Fruit fly (Drosophila melanogaster) whole organism, embryonic: ENCODE data around the gene TwdlX.

ENCODE experiments used
- Awh ChIP-seq: fragments of 200-800 bp; sonication (Bioruptor generic); IDR thresholded peaks from 2 replicates; pipeline ENCODE4, ENCODE4 v1.3.6; 2022; ENCODE audit warnings: missing biosample characterization, missing genetic modification characterization
- Bdp1 ChIP-seq: fragments of 200-800 bp; sonication (Bioruptor generic); optimal IDR thresholded peaks from 3 replicates; lab custom pipeline; 2016; ENCODE audit warnings: missing biosample characterization, missing genetic modification characterization
- C15 ChIP-seq: fragments of 200-800 bp; sonication (Bioruptor generic); IDR thresholded peaks from 3 replicates; pipeline ENCODE4 v1.3.6; 2022; ENCODE audit warnings: missing biosample characterization, missing genetic modification characterization
- CG10565 ChIP-seq: fragments of 200-800 bp; sonication (Bioruptor generic); optimal IDR thresholded peaks from 3 replicates; lab custom pipeline; 2016; ENCODE audit warnings: missing biosample characterization, mild to moderate bottlenecking, missing genetic modification characterization
- CG11093 ChIP-seq: fragments of 200-800 bp; sonication (Bioruptor generic); IDR thresholded peaks from 3 replicates; pipeline ENCODE4 v1.3.6; 2022; ENCODE audit warnings: missing biosample characterization, missing genetic modification characterization
- CG11504 ChIP-seq: fragments of 200-800 bp; sonication (Bioruptor generic); optimal IDR thresholded peaks from 3 replicates; lab custom pipeline; 2019; ENCODE audit warnings: missing biosample characterization, mild to moderate bottlenecking, missing genetic modification characterization, moderate library complexity
- CG13123 ChIP-seq: fragments of 200-800 bp; sonication (Bioruptor generic); optimal IDR thresholded peaks from 2 replicates; lab custom pipeline; 2016; ENCODE audit warnings: missing biosample characterization, missing genetic modification characterization
- CG13296 ChIP-seq: fragments of 200-800 bp; sonication (Bioruptor generic); optimal IDR thresholded peaks from 3 replicates; lab custom pipeline; 2018; ENCODE audit warnings: missing biosample characterization, mild to moderate bottlenecking, missing genetic modification characterization
- CG15269 ChIP-seq: fragments of 200-800 bp; sonication (Bioruptor generic); optimal IDR thresholded peaks from 2 replicates; lab custom pipeline; 2018; ENCODE audit warnings: missing biosample characterization, mild to moderate bottlenecking, missing genetic modification characterization, moderate library complexity
- CG15514 ChIP-seq: fragments of 200-800 bp; sonication (Bioruptor generic); optimal IDR thresholded peaks from 3 replicates; lab custom pipeline; 2017; ENCODE audit warnings: missing biosample characterization, missing genetic modification characterization, mild to moderate bottlenecking, moderate library complexity, missing genetic modification reagents
- CG16779 ChIP-seq: fragments of 200-800 bp; sonication (Bioruptor generic); IDR thresholded peaks from 2 replicates; pipeline ENCODE4 v1.3.6; 2022; ENCODE audit warnings: missing biosample characterization, missing genetic modification characterization
- CG17359 ChIP-seq: fragments of 200-800 bp; sonication (Bioruptor generic); optimal IDR thresholded peaks from 3 replicates; lab custom pipeline; 2018; ENCODE audit warnings: missing biosample characterization, mild to moderate bottlenecking, missing genetic modification characterization, moderate library complexity
- CG18011 ChIP-seq: fragments of 200-800 bp; sonication (Bioruptor generic); optimal IDR thresholded peaks from 2 replicates; lab custom pipeline; 2017; ENCODE audit warnings: missing biosample characterization, missing genetic modification characterization, mild to moderate bottlenecking, moderate library complexity, missing genotype
- CG2712 ChIP-seq: fragments of 200-800 bp; optimal IDR thresholded peaks from 3 replicates; lab custom pipeline; 2019; ENCODE audit warnings: missing biosample characterization, mild to moderate bottlenecking, missing genetic modification characterization, moderate library complexity
- CG42726 ChIP-seq: fragments of 200-800 bp; sonication (Bioruptor generic); IDR thresholded peaks from 2 replicates; pipeline ENCODE4 v1.3.6; 2022; ENCODE audit warnings: missing biosample characterization, missing genetic modification characterization; ENCODE audit not compliant: partially characterized antibody
- CG6254 ChIP-seq: fragments of 200-800 bp; sonication (Bioruptor generic); optimal IDR thresholded peaks from 3 replicates; lab custom pipeline; 2017; ENCODE audit warnings: mild to moderate bottlenecking, missing biosample characterization, missing genetic modification reagents, missing genetic modification characterization
- CG7786 ChIP-seq: fragments of 200-800 bp; sonication (Bioruptor generic); optimal IDR thresholded peaks from 2 replicates; lab custom pipeline; 2016; ENCODE audit warnings: missing biosample characterization, missing genetic modification characterization
- CG9797 ChIP-seq: fragments of 200-800 bp; sonication (Bioruptor generic); optimal IDR thresholded peaks from 3 replicates; lab custom pipeline; 2018; ENCODE audit warnings: missing biosample characterization, mild to moderate bottlenecking, missing genetic modification characterization
- CTCF ChIP-seq: fragments of 200-800 bp; sonication (Bioruptor generic); optimal IDR thresholded peaks from 2 replicates; lab custom pipeline; 2017; ENCODE audit warnings: missing biosample characterization, mild to moderate bottlenecking, missing genetic modification characterization, moderate library complexity
- D19B ChIP-seq: fragments of 200-800 bp; sonication (Bioruptor generic); optimal IDR thresholded peaks from 2 replicates; lab custom pipeline; 2017; ENCODE audit warnings: missing biosample characterization, mild to moderate bottlenecking, missing genetic modification characterization
- Dbx ChIP-seq: fragments of 200-800 bp; sonication (Bioruptor generic); IDR thresholded peaks from 3 replicates; pipeline ENCODE4 v1.3.6; 2022; ENCODE audit warnings: missing biosample characterization, missing genetic modification characterization
- Fer1 ChIP-seq: fragments of 200-800 bp; sonication (Bioruptor generic); optimal IDR thresholded peaks from 2 replicates; lab custom pipeline; 2017; ENCODE audit warnings: missing biosample characterization, mild to moderate bottlenecking, missing genetic modification characterization
- Fer3 ChIP-seq: fragments of 200-800 bp; sonication (Bioruptor generic); optimal IDR thresholded peaks from 2 replicates; lab custom pipeline; 2018; ENCODE audit warnings: missing biosample characterization, mild to moderate bottlenecking, missing genetic modification characterization, moderate library complexity
- Gsc ChIP-seq: fragments of 200-800 bp; sonication (Bioruptor generic); IDR thresholded peaks from 2 replicates; pipeline ENCODE4 v1.3.6; 2022; ENCODE audit warnings: missing biosample characterization, missing genetic modification characterization
- H15 ChIP-seq: fragments of 200-800 bp; sonication (Bioruptor generic); IDR thresholded peaks from 3 replicates; pipeline ENCODE4 v1.3.6; 2022; ENCODE audit warnings: missing biosample characterization, missing genetic modification characterization
- HLH54F ChIP-seq: fragments of 200-800 bp; sonication (Bioruptor generic); optimal IDR thresholded peaks from 3 replicates; lab custom pipeline; 2016; ENCODE audit warnings: missing biosample characterization, missing genetic modification characterization
- HLHmδ ChIP-seq: fragments of 200-800 bp; sonication (Bioruptor generic); optimal IDR thresholded peaks from 2 replicates; lab custom pipeline; 2018; ENCODE audit warnings: missing biosample characterization, mild to moderate bottlenecking, missing genetic modification characterization, moderate library complexity
- Mes4 ChIP-seq: fragments of 200-800 bp; sonication (Bioruptor generic); optimal IDR thresholded peaks from 2 replicates; lab custom pipeline; 2016; ENCODE audit warnings: missing biosample characterization, missing genetic modification characterization
- PHDP ChIP-seq: fragments of 200-800 bp; sonication (Bioruptor generic); optimal IDR thresholded peaks from 3 replicates; lab custom pipeline; 2018; ENCODE audit warnings: missing biosample characterization, mild to moderate bottlenecking, missing genetic modification characterization, moderate library complexity
- Rx ChIP-seq: fragments of 200-800 bp; sonication (Bioruptor generic); IDR thresholded peaks from 2 replicates; pipeline ENCODE4 v1.3.6; 2022; ENCODE audit warnings: missing biosample characterization, missing genetic modification characterization
- Sry-δ ChIP-seq: fragments of 200-800 bp; sonication (Bioruptor generic); optimal IDR thresholded peaks from 2 replicates; lab custom pipeline; 2016; ENCODE audit warnings: missing biosample characterization, missing genetic modification characterization
- YL-1 ChIP-seq: fragments of 200-800 bp; sonication (Bioruptor generic); optimal IDR thresholded peaks from 3 replicates; lab custom pipeline; 2017; ENCODE audit warnings: missing biosample characterization, mild to moderate bottlenecking, missing genetic modification characterization
- btn ChIP-seq: fragments of 200-800 bp; sonication (Bioruptor generic); optimal IDR thresholded peaks from 2 replicates; lab custom pipeline; 2016; ENCODE audit warnings: missing biosample characterization, missing genetic modification characterization
- caup ChIP-seq: fragments of 200-800 bp; sonication (Bioruptor generic); optimal IDR thresholded peaks from 3 replicates; lab custom pipeline; 2017; ENCODE audit warnings: missing biosample characterization, mild to moderate bottlenecking, missing genetic modification characterization, moderate library complexity; ENCODE audit not compliant: severe bottlenecking
- cg ChIP-seq: fragments of 200-800 bp; sonication (Bioruptor generic); optimal IDR thresholded peaks from 3 replicates; lab custom pipeline; 2019; ENCODE audit warnings: missing biosample characterization, mild to moderate bottlenecking, missing genetic modification characterization, moderate library complexity
- dati ChIP-seq: fragments of 200-800 bp; sonication (Bioruptor generic); IDR thresholded peaks from 2 replicates; pipeline ENCODE4 v1.3.6; 2022; ENCODE audit warnings: missing biosample characterization, missing genetic modification characterization
- dm ChIP-seq: fragments of 200-800 bp; sonication (Bioruptor generic); optimal IDR thresholded peaks from 3 replicates; lab custom pipeline; 2016; ENCODE audit warnings: missing biosample characterization, missing genetic modification characterization
- dysf ChIP-seq: fragments of 200-800 bp; sonication (Bioruptor generic); IDR thresholded peaks from 3 replicates; pipeline ENCODE4 v1.3.6; 2022; ENCODE audit warnings: missing biosample characterization, missing genetic modification characterization
- ewg ChIP-seq: fragments of 200-800 bp; sonication (Bioruptor generic); optimal IDR thresholded peaks from 3 replicates; lab custom pipeline; 2017; ENCODE audit warnings: mild to moderate bottlenecking, missing biosample characterization, missing genetic modification reagents, missing genetic modification characterization
- exex ChIP-seq: fragments of 200-800 bp; sonication (Bioruptor generic); optimal IDR thresholded peaks from 4 replicates; lab custom pipeline; 2018; ENCODE audit warnings: missing biosample characterization, mild to moderate bottlenecking, missing genetic modification characterization, moderate library complexity
- fu2 ChIP-seq: fragments of 200-800 bp; sonication (Bioruptor generic); optimal IDR thresholded peaks from 2 replicates; lab custom pipeline; 2016; ENCODE audit warnings: missing biosample characterization, missing genetic modification characterization
- gfzf ChIP-seq: fragments of 200-800 bp; sonication (Bioruptor generic); optimal IDR thresholded peaks from 2 replicates; lab custom pipeline; 2016; ENCODE audit warnings: missing biosample characterization, mild to moderate bottlenecking, missing genetic modification characterization, moderate library complexity
- inv ChIP-seq: fragments of 200-800 bp; sonication (Bioruptor generic); IDR thresholded peaks from 2 replicates; pipeline ENCODE4 v1.3.6; 2022; ENCODE audit warnings: missing biosample characterization, missing genetic modification characterization; ENCODE audit not compliant: partially characterized antibody
- kni ChIP-seq: fragments of 200-800 bp; sonication (Bioruptor generic); optimal IDR thresholded peaks from 3 replicates; lab custom pipeline; 2017; ENCODE audit warnings: mild to moderate bottlenecking, missing biosample characterization, missing genetic modification reagents, missing genetic modification characterization
- lmd ChIP-seq: fragments of 200-800 bp; sonication (Bioruptor generic); IDR thresholded peaks from 2 replicates; pipeline ENCODE4 v1.3.6; 2022; ENCODE audit warnings: missing biosample characterization, missing genetic modification characterization
- phol ChIP-seq: fragments of 200-800 bp; sonication (Bioruptor generic); optimal IDR thresholded peaks from 3 replicates; lab custom pipeline; 2018; ENCODE audit warnings: missing biosample characterization, mild to moderate bottlenecking, missing genetic modification characterization, moderate library complexity
- sim ChIP-seq: fragments of 200-800 bp; sonication (Bioruptor generic); IDR thresholded peaks from 2 replicates; pipeline ENCODE4 v1.3.6; 2022; ENCODE audit warnings: missing biosample characterization, missing genetic modification characterization
- usp ChIP-seq: fragments of >200 bp; optimal IDR thresholded peaks from 2 replicates; lab custom pipeline; 2017; ENCODE audit warnings: missing biosample characterization, missing genetic modification characterization
- wek ChIP-seq: fragments of 200-800 bp; sonication (Bioruptor generic); optimal IDR thresholded peaks from 3 replicates; lab custom pipeline; 2018; ENCODE audit warnings: missing biosample characterization, mild to moderate bottlenecking, missing genetic modification characterization, moderate library complexity
- zen ChIP-seq: fragments of 200-800 bp; sonication (Bioruptor generic); optimal IDR thresholded peaks from 3 replicates; lab custom pipeline; 2018; ENCODE audit warnings: missing biosample characterization, mild to moderate bottlenecking, missing genetic modification characterization, moderate library complexity
- zfh2 ChIP-seq: fragments of 200-800 bp; sonication (Bioruptor generic); optimal IDR thresholded peaks from 2 replicates; lab custom pipeline; 2016; ENCODE audit warnings: missing biosample characterization, missing genetic modification characterization

TwdlX gene

dm6 chrX:16695658-16696181 is 35.2 kb upstream of the TwdlX start, which contains the start of gene CG4678 (continued):
- TF ChIP-seq lmd (GFP tag; lab: Robert Waterston, UW) (no peak), btn (GFP tag; lab: Kevin White, UChicago) (no peak), H15 (no peak), YL-1 (GFP tag; lab: Kevin White, UChicago) (no peak), Fer3 (tag; lab: Kevin White, UChicago) (no peak), cg (GFP tag; lab: Kevin White, UChicago) (no peak), phol (peak; percentile 19), CG11093 (no peak), zfh2 (GFP tag; lab: Kevin White, UChicago) (no peak), C15 (GFP tag; lab: Robert Waterston, UW) (no peak), CG16779 (GFP tag; lab: Robert Waterston, UW) (no peak), dati (GFP tag; lab: Robert Waterston, UW) (no peak), CG18011 (GFP tag; lab: Kevin White, UChicago) (peak; percentile 99), CG11504 (tag; lab: Kevin White, UChicago) (peak; percentile 51), CG9797 (GFP tag; lab: Kevin White, UChicago) (peak; percentile 22), ewg (GFP tag; lab: Kevin White, UChicago) (peak; percentile 0), Sry-δ (peak; percentile 9), D19B (GFP tag; lab: Kevin White, UChicago) (no peak), CG13296 (GFP tag; lab: Kevin White, UChicago) (no peak), Rx (no peak), Awh (GFP tag; lab: Robert Waterston, UW) (no peak), CTCF (GFP tag; lab: Kevin White, UChicago) (peak; percentile 56), CG2712 (tag; lab: Kevin White, UChicago) (peak; percentile 5), dysf (GFP tag; lab: Robert Waterston, UW) (no peak), CG7786 (GFP tag; lab: Kevin White, UChicago) (no peak), HLH54F (no peak), caup (GFP tag; lab: Kevin White, UChicago) (no peak), Bdp1 (GFP tag; lab: Kevin White, UChicago) (no peak), Mes4 (GFP tag; lab: Kevin White, UChicago) (no peak), HLHmδ (GFP tag; lab: Kevin White, UChicago) (no peak), CG42726 (GFP tag; lab: Robert Waterston, UW) (peak; percentile 51; the same call in 1 of the 2 replicates), zen (no peak), CG6254 (peak; percentile 14), Fer1 (GFP tag; lab: Kevin White, UChicago) (no peak), kni (no peak), CG15514 (GFP tag; lab: Kevin White, UChicago) (peak; percentile 24), CG10565 (GFP tag; lab: Kevin White, UChicago) (no peak), usp (no peak), Gsc (no peak), CG17359 (tag; lab: Kevin White, UChicago) (peak; percentile 8), Dbx (GFP tag; lab: Robert Waterston, UW) (no peak), CG13123 (GFP tag; lab: Kevin White, UChicago) (no peak), gfzf (GFP tag; lab: Kevin White, UChicago) (peak; percentile 72), fu2 (no peak), dm (GFP tag; lab: Kevin White, UChicago) (no peak), wek (GFP tag; lab: Kevin White, UChicago) (no peak), PHDP (tag; lab: Kevin White, UChicago) (no peak), CG15269 (tag; lab: Kevin White, UChicago) (no peak), exex (tag; lab: Kevin White, UChicago) (no peak), inv (GFP tag; lab: Robert Waterston, UW) (no peak), sim (GFP tag; lab: Robert Waterston, UW) (no peak)
